Worm (Caenorhabditis elegans) whole organism, midembryonic: ENCODE data around the gene R144.10.

Experiments
- T22C8.4 ChIP-seq: fragments of 200-800 bp; sonication (Bioruptor generic); IDR thresholded peaks from 2 replicates; pipeline ENCODE4 v1.3.6; 2022; ENCODE audit warnings: missing genetic modification characterization, missing compliant biosample characterization
- cog-1 ChIP-seq: sonication (generic microtip); optimal IDR thresholded peaks from 2 replicates; lab custom pipeline; 2016; ENCODE audit warnings: missing genetic modification characterization, missing compliant biosample characterization
- flt-1 ChIP-seq: fragments of 200-800 bp; sonication (Bioruptor generic); IDR thresholded peaks from 2 replicates; pipeline ENCODE4 v1.3.6; 2022; ENCODE audit warnings: missing genetic modification characterization, missing compliant biosample characterization
- med-1 ChIP-seq: sonication (generic microtip); optimal IDR thresholded peaks from 2 replicates; lab custom pipeline; 2017; ENCODE audit warnings: missing genetic modification characterization, mild to moderate bottlenecking, missing compliant biosample characterization, antibody characterized with exemption, missing genetic modification reagents; ENCODE audit not compliant: insufficient read depth
- tab-1 ChIP-seq: fragments of 200-800 bp; sonication (Bioruptor generic); IDR thresholded peaks from 2 replicates; pipeline ENCODE4 v1.3.6; 2022; ENCODE audit warnings: missing genetic modification characterization, missing compliant biosample characterization

DNA sequence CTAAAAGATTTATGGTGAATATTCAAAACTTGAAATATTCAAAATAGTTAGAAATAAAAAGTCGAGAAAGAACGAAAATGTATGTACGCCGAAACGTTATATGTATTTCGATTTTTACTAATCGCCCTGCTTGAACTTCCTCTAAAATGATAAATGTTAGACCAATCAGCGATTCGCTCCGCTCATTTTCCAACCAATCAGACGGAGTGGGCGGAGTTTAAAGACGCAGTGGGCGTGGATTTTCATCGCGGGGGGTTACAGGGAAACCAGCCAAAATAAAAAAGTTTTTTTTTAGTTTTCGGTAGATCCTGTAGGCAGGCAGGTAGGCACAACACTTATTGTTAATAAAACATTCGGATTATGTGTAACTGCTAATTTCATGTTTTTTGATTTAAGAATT, 49.2 kb downstream of the R144.10 start:
- TF ChIP-seq flt-1 (GFP tag; lab: Robert Waterston, UW), result no peak
- no peak for TF ChIP-seq cog-1
- no peak for TF ChIP-seq T22C8.4 (GFP tag; lab: Robert Waterston, UW)
- TF ChIP-seq tab-1 (GFP tag; lab: Robert Waterston, UW), result no peak
- TF ChIP-seq med-1 (GFP tag; lab: Kevin White, UChicago), result no peak
